Worm (Caenorhabditis elegans): ENCODE results near the gene C13E3.1.

DNA sequence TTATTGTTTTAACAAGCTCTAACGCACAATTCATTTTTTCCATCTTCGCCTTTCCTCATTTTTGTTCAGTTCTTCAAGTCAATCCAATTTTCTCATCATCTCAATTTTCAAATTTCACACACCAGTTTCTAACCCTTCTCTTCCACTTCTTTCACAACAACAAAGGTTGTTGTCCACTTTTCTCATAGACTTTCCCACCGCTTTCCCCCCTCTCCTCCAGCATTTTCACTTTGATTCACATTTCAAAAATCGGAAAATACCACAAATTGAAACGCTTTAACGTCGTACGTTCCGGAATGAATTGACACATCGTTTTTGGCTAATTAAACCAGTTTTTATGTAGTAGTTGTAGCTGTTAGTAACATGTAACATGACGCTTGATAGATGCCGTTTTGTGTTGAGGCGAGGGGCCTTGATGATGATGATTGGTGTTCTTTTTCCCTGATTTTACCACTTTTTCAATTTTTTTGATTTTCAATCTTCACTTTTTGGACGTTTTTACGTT, 2.6 kb upstream of the C13E3.1 start:
- TF ChIP-seq lin-11 (tag; optimal IDR thresholded peaks at IDR 0.05) (no peak), ceh-16 (tag; optimal IDR thresholded peaks at IDR 0.05) (no peak), elt-1 (tag; optimal IDR thresholded peaks at IDR 0.05) (no peak), nhr-11 (tag; optimal IDR thresholded peaks at IDR 0.05) (no peak)
